Worm (Caenorhabditis elegans): Measurements from ENCODE around the gene taf-8.

DNA sequence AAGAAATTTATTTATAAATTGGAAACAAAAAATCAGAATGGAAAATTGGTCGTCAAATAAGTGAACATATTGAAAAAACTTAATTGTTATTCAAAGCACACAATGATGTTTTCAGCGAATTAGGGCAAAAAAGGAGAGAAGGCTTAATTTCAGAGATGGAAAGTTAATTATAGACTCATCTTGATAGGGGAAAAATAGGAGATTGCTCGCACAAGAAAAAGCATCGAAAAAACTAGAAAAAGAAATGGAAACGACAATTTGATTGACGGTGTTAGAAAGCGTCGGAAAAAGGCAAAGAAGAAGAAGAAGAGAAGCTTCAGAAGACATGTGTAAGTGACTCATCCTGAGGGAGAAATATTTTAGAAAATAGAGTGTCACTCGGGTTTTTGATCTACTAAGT is 26.8 kb downstream of the taf-8 start:
- no peak for TF ChIP-seq ztf-11 (tag; optimal IDR thresholded peaks at IDR 0.05)
- TF ChIP-seq pha-4 (tag; optimal IDR thresholded peaks at IDR 0.05): no peak
- no peak for TF ChIP-seq M03D4.4 (tag; optimal IDR thresholded peaks at IDR 0.05)
